Worm (Caenorhabditis elegans) whole organism, young adult: ENCODE results near the gene F07C3.2.

Source experiments
- B0261.1 ChIP-seq: sonication (generic microtip); optimal IDR thresholded peaks from 2 replicates; lab custom pipeline; 2016; ENCODE audit warnings: mild to moderate bottlenecking, missing genetic modification characterization, moderate library complexity, missing compliant biosample characterization
- F22D6.2 ChIP-seq: sonication (generic microtip); optimal IDR thresholded peaks from 2 replicates; lab custom pipeline; 2016; ENCODE audit warnings: mild to moderate bottlenecking, missing genetic modification characterization, missing compliant biosample characterization
- F23B12.7 ChIP-seq: sonication (generic microtip); optimal IDR thresholded peaks from 2 replicates; lab custom pipeline; 2017; ENCODE audit warnings: missing genetic modification characterization, mild to moderate bottlenecking, missing compliant biosample characterization, antibody characterized with exemption, moderate library complexity; ENCODE audit not compliant: insufficient read depth
- F49E8.2 ChIP-seq: sonication (generic microtip); optimal IDR thresholded peaks from 3 replicates; lab custom pipeline; 2017; ENCODE audit warnings: missing genetic modification characterization, mild to moderate bottlenecking, missing compliant biosample characterization, antibody characterized with exemption, moderate library complexity; ENCODE audit not compliant: insufficient read depth
- F52B5.7 ChIP-seq: sonication (generic microtip); optimal IDR thresholded peaks from 2 replicates; lab custom pipeline; 2016; ENCODE audit warnings: mild to moderate bottlenecking, missing genetic modification characterization, missing compliant biosample characterization
- F55B11.4 ChIP-seq: sonication (generic microtip); optimal IDR thresholded peaks from 2 replicates; lab custom pipeline; 2016; ENCODE audit warnings: missing compliant biosample characterization, missing genetic modification characterization, borderline replicate concordance; ENCODE audit not compliant: insufficient read depth
- T26A5.8 ChIP-seq: sonication (generic microtip); optimal IDR thresholded peaks from 2 replicates; lab custom pipeline; 2016; ENCODE audit warnings: missing genetic modification characterization, missing compliant biosample characterization
- ZK185.1 ChIP-seq: sonication (generic microtip); optimal IDR thresholded peaks from 2 replicates; lab custom pipeline; 2016; ENCODE audit warnings: mild to moderate bottlenecking, missing genetic modification characterization, missing compliant biosample characterization; ENCODE audit not compliant: poor library complexity, severe bottlenecking
- aptf-3 ChIP-seq: fragments of 200-800 bp; sonication (Bioruptor generic); IDR thresholded peaks from 2 replicates; pipeline ENCODE4 v1.3.6; 2022; ENCODE audit warnings: missing genetic modification characterization, missing compliant biosample characterization
- atf-7 ChIP-seq: sonication (generic microtip); optimal IDR thresholded peaks from 2 replicates; lab custom pipeline; 2017; ENCODE audit warnings: mild to moderate bottlenecking, missing genetic modification characterization, missing compliant biosample characterization
- ceh-27 ChIP-seq: fragments of 200-800 bp; sonication (Bioruptor generic); optimal IDR thresholded peaks from 2 replicates; lab custom pipeline; 2018; ENCODE audit warnings: mild to moderate bottlenecking, missing genetic modification characterization, moderate library complexity, missing compliant biosample characterization
- ceh-58 ChIP-seq: fragments of 200-800 bp; sonication (Bioruptor generic); IDR thresholded peaks from 2 replicates; pipeline ENCODE4 v1.3.6; 2022; ENCODE audit warnings: missing genetic modification characterization, missing compliant biosample characterization
- ceh-79 ChIP-seq: sonication (generic microtip); optimal IDR thresholded peaks from 2 replicates; lab custom pipeline; 2017; ENCODE audit warnings: mild to moderate bottlenecking, missing genetic modification characterization, missing compliant biosample characterization
- ceh-91 ChIP-seq: fragments of 200-800 bp; sonication (Bioruptor generic); IDR thresholded peaks from 2 replicates; pipeline ENCODE4 v1.3.6; 2022; ENCODE audit warnings: missing genetic modification reagents, missing genetic modification characterization, missing compliant biosample characterization
- chd-7 ChIP-seq: sonication (generic microtip); optimal IDR thresholded peaks from 2 replicates; lab custom pipeline; 2016; ENCODE audit warnings: mild to moderate bottlenecking, missing genetic modification characterization, moderate library complexity, missing compliant biosample characterization
- dox-1 ChIP-seq: fragments of 200-800 bp; sonication (Bioruptor generic); IDR thresholded peaks from 2 replicates; pipeline ENCODE4 v1.3.6; 2022; ENCODE audit warnings: missing genetic modification reagents, missing genetic modification characterization, missing compliant biosample characterization
- dpff-1 ChIP-seq: sonication (generic microtip); optimal IDR thresholded peaks from 2 replicates; lab custom pipeline; 2017; ENCODE audit warnings: mild to moderate bottlenecking, missing genetic modification characterization, missing compliant biosample characterization
- ekl-4 ChIP-seq: fragments of 200-800 bp; sonication (Bioruptor generic); IDR thresholded peaks from 2 replicates; pipeline ENCODE4 v1.3.6; 2022; ENCODE audit warnings: missing genetic modification reagents, missing genetic modification characterization, missing compliant biosample characterization
- ets-4 ChIP-seq: fragments of 200-800 bp; sonication (Bioruptor generic); optimal IDR thresholded peaks from 2 replicates; lab custom pipeline; 2018; ENCODE audit warnings: mild to moderate bottlenecking, missing genetic modification characterization, missing compliant biosample characterization
- hlh-12 ChIP-seq: sonication (generic microtip); optimal IDR thresholded peaks from 2 replicates; lab custom pipeline; 2016; ENCODE audit warnings: missing genetic modification characterization, missing compliant biosample characterization
- hrde-1 ChIP-seq: sonication (generic microtip); optimal IDR thresholded peaks from 2 replicates; lab custom pipeline; 2016; ENCODE audit warnings: missing genetic modification characterization, mild to moderate bottlenecking, missing compliant biosample characterization, moderate library complexity, missing genotype, missing genetic modification reagents, borderline replicate concordance
- let-607 ChIP-seq, 2 experiments: fragments of 200-800 bp in 1 of 2; sonication (Bioruptor generic) in 1 of 2; sonication (generic microtip) in 1 of 2; optimal IDR thresholded peaks; 2 replicates each; lab custom pipeline; 2016 to 2018; ENCODE audit warnings: mild to moderate bottlenecking in 2 of 2, missing compliant biosample characterization in 2 of 2, missing genetic modification characterization in 2 of 2, moderate library complexity in 2 of 2, missing genotype in 1 of 2
- lin-35 ChIP-seq, 3 experiments: fragments of 150-350 bp in 2 of 3; sonication (generic microtip) in 1 of 3; optimal IDR thresholded peaks; 2 replicates each; lab custom pipeline; 2014 to 2018; ENCODE audit warnings: missing biosample characterization in 3 of 3, missing genetic modification characterization in 3 of 3, missing genetic modification reagents in 3 of 3
- lin-40 ChIP-seq: sonication (generic microtip); optimal IDR thresholded peaks from 2 replicates; lab custom pipeline; 2016; ENCODE audit warnings: missing genetic modification characterization, mild to moderate bottlenecking, missing compliant biosample characterization, missing genotype, missing genetic modification reagents
- lin-54 ChIP-seq: fragments of 200-800 bp; sonication (Bioruptor generic); optimal IDR thresholded peaks from 2 replicates; lab custom pipeline; 2018; ENCODE audit warnings: mild to moderate bottlenecking, missing genetic modification characterization, missing compliant biosample characterization
- madf-3 ChIP-seq: fragments of 200-800 bp; sonication (Bioruptor generic); IDR thresholded peaks from 2 replicates; pipeline ENCODE4 v1.3.6; 2022; ENCODE audit warnings: missing genetic modification reagents, missing genetic modification characterization, missing compliant biosample characterization
- madf-8 ChIP-seq: fragments of 200-800 bp; sonication (Bioruptor generic); conservative IDR thresholded peaks from 2 replicates; pipeline ENCODE4 v1.3.6; 2022; ENCODE audit warnings: missing genetic modification reagents, missing genetic modification characterization, missing compliant biosample characterization
- nhr-120 ChIP-seq: fragments of 200-800 bp; sonication (Bioruptor generic); IDR thresholded peaks from 2 replicates; pipeline ENCODE4 v1.3.6; 2022; ENCODE audit warnings: missing genetic modification characterization, missing compliant biosample characterization
- nhr-80 ChIP-seq: sonication (generic microtip); optimal IDR thresholded peaks from 2 replicates; lab custom pipeline; 2016; ENCODE audit warnings: missing genetic modification characterization, missing compliant biosample characterization
- rcor-1 ChIP-seq: fragments of 200-800 bp; sonication (Bioruptor generic); IDR thresholded peaks from 2 replicates; pipeline ENCODE4 v1.3.6; 2022; ENCODE audit warnings: missing genetic modification reagents, missing genetic modification characterization, missing compliant biosample characterization
- rec-8 ChIP-seq, 2 experiments: sonication (generic microtip); optimal IDR thresholded peaks; 2 replicates each; lab custom pipeline; 2016; ENCODE audit warnings: mild to moderate bottlenecking in 2 of 2, missing genetic modification characterization in 2 of 2, missing genetic modification reagents in 2 of 2, missing genotype in 2 of 2, missing biosample characterization in 1 of 2, missing compliant biosample characterization in 1 of 2, moderate library complexity in 1 of 2
- rpc-1 ChIP-seq, 2 experiments: fragments of 150-350 bp in 1 of 2; sonication (generic microtip) in 1 of 2; optimal IDR thresholded peaks; 2 replicates each; lab custom pipeline; 2014 to 2018; ENCODE audit warnings: missing biosample characterization in 1 of 2, missing genetic modification characterization in 1 of 2, missing genetic modification reagents in 1 of 2, missing genotype in 1 of 2
- sdz-38 ChIP-seq: sonication (generic microtip); optimal IDR thresholded peaks from 2 replicates; lab custom pipeline; 2016; ENCODE audit warnings: missing genotype, missing genetic modification characterization, missing compliant biosample characterization
- sea-2 ChIP-seq: fragments of 200-800 bp; sonication (Bioruptor generic); IDR thresholded peaks from 2 replicates; pipeline ENCODE4 v1.3.6; 2022; ENCODE audit warnings: missing genetic modification characterization, missing compliant biosample characterization
- snpc-1.3 ChIP-seq: sonication (generic microtip); optimal IDR thresholded peaks from 2 replicates; lab custom pipeline; 2017; ENCODE audit warnings: missing genetic modification characterization, mild to moderate bottlenecking, missing compliant biosample characterization, antibody characterized with exemption, moderate library complexity, missing genotype, missing genetic modification reagents; ENCODE audit not compliant: insufficient read depth
- unc-130 ChIP-seq: sonication (generic microtip); optimal IDR thresholded peaks from 2 replicates; lab custom pipeline; 2016; ENCODE audit warnings: missing genetic modification reagents, missing genetic modification characterization, missing compliant biosample characterization
- xnd-1 ChIP-seq: sonication (generic microtip); optimal IDR thresholded peaks from 2 replicates; lab custom pipeline; 2016; ENCODE audit warnings: missing genotype, missing genetic modification reagents, missing genetic modification characterization, missing compliant biosample characterization
- ztf-18 ChIP-seq: sonication (generic microtip); optimal IDR thresholded peaks from 2 replicates; lab custom pipeline; 2016; ENCODE audit warnings: missing genotype, mild to moderate bottlenecking, missing genetic modification characterization, missing compliant biosample characterization
- ztf-28 ChIP-seq: fragments of 200-800 bp; sonication (Bioruptor generic); IDR thresholded peaks from 2 replicates; pipeline ENCODE4 v1.3.6; 2022; ENCODE audit warnings: missing genetic modification reagents, missing genetic modification characterization, missing compliant biosample characterization
- ztf-6 ChIP-seq: fragments of 200-800 bp; sonication (Bioruptor generic); IDR thresholded peaks from 2 replicates; pipeline ENCODE4 v1.3.6; 2022; ENCODE audit warnings: missing genetic modification reagents, missing genetic modification characterization, missing compliant biosample characterization

Gene F07C3.2

DNA sequence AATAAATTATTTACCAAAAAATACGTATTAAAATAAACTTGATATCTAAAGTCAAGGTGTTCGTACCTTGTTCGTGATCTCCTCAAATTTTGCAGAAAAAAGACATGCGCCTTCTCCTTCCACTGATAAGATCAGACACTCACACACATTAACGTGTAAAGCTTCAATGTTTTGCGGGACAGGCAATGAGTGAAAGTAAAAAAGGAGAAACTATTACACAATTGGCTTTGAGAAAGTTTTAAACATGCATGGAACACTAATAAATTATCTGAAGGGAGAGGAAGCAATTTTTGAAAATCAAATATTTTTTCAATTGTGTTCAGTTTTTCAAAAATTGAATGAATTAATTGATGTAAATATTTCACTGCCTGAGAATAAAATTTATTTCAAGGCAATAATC, 913 bp upstream of the F07C3.2 start:
- TF ChIP-seq ets-4 (GFP tag; lab: Kevin White, UChicago) (no peak), sea-2 (GFP tag; lab: Robert Waterston, UW) (no peak), aptf-3 (GFP tag; lab: Robert Waterston, UW) (no peak), rec-8 (tag; optimal IDR thresholded peaks at IDR 0.05; lab: Kevin White, UChicago) (no peak), lin-40 (no peak), lin-35 (GFP tag; optimal IDR thresholded peaks at IDR 0.05; lab: Kevin White, UChicago) (no peak), ceh-91 (GFP tag; lab: Robert Waterston, UW) (no peak), ceh-79 (tag; lab: Kevin White, UChicago) (no peak), F49E8.2 (tag; lab: Kevin White, UChicago) (no peak)

DNA sequence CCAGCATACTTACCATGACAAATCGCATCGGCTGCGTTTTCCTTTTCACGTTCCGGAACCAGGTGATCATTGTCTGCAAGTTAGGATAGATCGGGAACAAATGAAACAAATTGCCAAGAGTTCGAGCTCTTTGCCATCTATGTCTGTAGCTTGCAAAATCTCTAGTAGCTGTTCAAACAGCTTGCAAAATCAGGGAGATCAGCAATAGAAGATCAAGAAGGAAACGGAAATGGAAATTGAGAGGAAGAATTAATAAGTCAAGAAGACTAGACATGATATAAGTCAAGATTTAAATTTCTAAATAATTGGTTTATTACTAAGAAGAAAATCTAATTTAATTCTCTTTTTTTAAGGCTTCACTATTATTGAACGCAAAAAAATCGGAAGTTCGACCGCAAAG, 6.4 kb downstream of the F07C3.2 start, which contains the start of gene F07C3.3:
Gene F07C3.3 (minus strand): TSS at position 101 of the 400 bp plus-strand sequence.
- TF ChIP-seq sea-2 (GFP tag; lab: Robert Waterston, UW) (no peak), dpff-1 (tag; lab: Kevin White, UChicago) (no peak), ztf-28 (GFP tag; lab: Robert Waterston, UW) (no peak), unc-130 (GFP tag; lab: Kevin White, UChicago) (no peak), hlh-12 (tag; lab: Kevin White, UChicago) (no peak), sdz-38 (tag; lab: Kevin White, UChicago) (no peak), xnd-1 (no peak), ZK185.1 (tag; lab: Kevin White, UChicago) (no peak), F55B11.4 (no peak), F22D6.2 (tag; lab: Kevin White, UChicago) (no peak), ztf-18 (tag; lab: Kevin White, UChicago) (no peak), snpc-1.3 (no peak), T26A5.8 (tag; lab: Kevin White, UChicago) (no peak), madf-8 (GFP tag; lab: Robert Waterston, UW) (no peak), ceh-58 (GFP tag; lab: Robert Waterston, UW) (no peak), F52B5.7 (tag; lab: Kevin White, UChicago) (no peak), nhr-80 (tag; lab: Kevin White, UChicago) (no peak), hrde-1 (tag; lab: Kevin White, UChicago) (no peak), F23B12.7 (tag; lab: Kevin White, UChicago) (no peak)
- TF ChIP-seq, all 124 proteins: peak for 0

DNA sequence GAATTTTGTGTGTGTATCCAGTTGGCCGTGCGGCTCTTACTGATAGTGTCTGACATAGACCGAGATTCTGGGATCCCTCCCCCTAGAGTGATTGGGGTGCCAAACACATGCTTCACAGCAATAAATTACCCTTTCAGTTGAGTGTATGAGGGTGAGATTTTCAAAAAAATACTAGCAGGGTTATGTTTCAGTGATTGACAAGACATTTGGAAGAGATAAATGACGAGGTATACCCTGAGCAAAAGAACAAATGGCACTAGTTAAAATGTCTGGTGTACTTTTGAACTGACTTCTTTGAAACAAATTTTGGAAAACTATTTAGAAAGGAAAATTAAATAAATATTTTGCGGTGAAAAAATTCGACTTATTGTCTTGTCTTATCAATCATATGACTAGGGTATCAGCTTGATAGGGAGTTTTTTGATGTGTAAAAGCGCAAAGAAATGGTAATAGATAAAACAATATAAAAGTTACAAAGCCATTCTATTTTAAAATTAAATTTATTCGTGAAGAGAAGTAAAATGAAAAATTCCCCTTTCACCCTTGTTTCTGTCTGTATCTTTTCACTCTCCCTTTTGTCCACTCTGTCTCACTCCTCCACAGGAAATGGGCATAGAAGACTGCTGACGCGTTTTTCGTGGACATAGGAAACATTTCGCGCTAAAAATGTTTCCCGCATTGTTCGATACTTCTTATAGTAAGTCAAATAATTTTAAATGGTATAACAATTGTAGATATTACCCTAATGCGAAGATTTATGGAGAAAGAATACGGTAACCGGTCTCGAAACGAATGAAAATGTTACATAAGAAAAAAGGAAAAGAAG, 17.5 kb downstream of the F07C3.2 start, which contains the start of gene glo-4:
Gene glo-4 (minus strand): TSS at position 51 of the 826 bp plus-strand sequence.
- TF ChIP-seq ceh-27 (GFP tag; lab: Kevin White, UChicago), result peak; percentile 47
- TF ChIP-seq rcor-1 (GFP tag; lab: Robert Waterston, UW), result peak; percentile 49; the same call in 1 of the 2 replicates
- TF ChIP-seq unc-130 (GFP tag; lab: Kevin White, UChicago), result no peak
- peak in 1 of 3 experiments; percentile 81 for TF ChIP-seq lin-35 (GFP tag; optimal IDR thresholded peaks at IDR 0.05; lab: Kevin White, UChicago)
- TF ChIP-seq ZK185.1 (tag; lab: Kevin White, UChicago), result no peak
- TF ChIP-seq B0261.1, result no peak
- no peak for TF ChIP-seq aptf-3 (GFP tag; lab: Robert Waterston, UW)
- TF ChIP-seq nhr-120 (GFP tag; lab: Robert Waterston, UW), result no peak
- TF ChIP-seq lin-40, result peak; percentile 68
- TF ChIP-seq let-607 (tag; optimal IDR thresholded peaks at IDR 0.05; lab: Kevin White, UChicago), result peak in 1 of 2 experiments; percentile 3
- TF ChIP-seq madf-3 (GFP tag; lab: Robert Waterston, UW), result 0 out of 2 replicates have a peak, but pooled peaks have one; percentile 71
- TF ChIP-seq T26A5.8 (tag; lab: Kevin White, UChicago), result no peak
- no peak for TF ChIP-seq atf-7 (tag; lab: Kevin White, UChicago)
- no peak for TF ChIP-seq hlh-12 (tag; lab: Kevin White, UChicago)
- TF ChIP-seq dox-1, result no peak; the same call in 1 of the 2 replicates
- TF ChIP-seq dpff-1 (tag; lab: Kevin White, UChicago), result no peak
- no peak for TF ChIP-seq ztf-6
- TF ChIP-seq rpc-1 (optimal IDR thresholded peaks at IDR 0.05; lab: Kevin White, UChicago), result no peak
- TF ChIP-seq rpc-1 (tag; optimal IDR thresholded peaks at IDR 0.05; lab: Kevin White, UChicago), result no peak
- TF ChIP-seq xnd-1, result no peak
- TF ChIP-seq madf-8 (GFP tag; lab: Robert Waterston, UW), result peak; percentile 50
- TF ChIP-seq lin-54 (GFP tag; lab: Kevin White, UChicago), result no peak
- no peak for TF ChIP-seq rec-8 (tag; optimal IDR thresholded peaks at IDR 0.05; lab: Kevin White, UChicago)
- no peak for TF ChIP-seq chd-7 (tag; lab: Kevin White, UChicago)
- TF ChIP-seq ets-4 (GFP tag; lab: Kevin White, UChicago), result no peak
- TF ChIP-seq ekl-4 (GFP tag; lab: Robert Waterston, UW), result peak; percentile 24; the same call in 1 of the 2 replicates
